Worm (Caenorhabditis elegans) whole organism, L1 larva: ENCODE measurements around the gene ins-32.
A peak's percentile ranks its signal among the peaks of the same experiment; 100 is the strongest.
"Not testable (repeated sequence)": the region's sequence is repeated elsewhere in the genome, so short reads cannot be mapped to it uniquely, and the experiment has no call there.

ENCODE experiments used
- C04F5.9 ChIP-seq: sonication (generic microtip); optimal IDR thresholded peaks from 2 replicates; lab custom pipeline; 2016; ENCODE audit warnings: missing genetic modification characterization, missing compliant biosample characterization
- C16A3.4 ChIP-seq: fragments of 150-350 bp; optimal IDR thresholded peaks from 2 replicates; lab custom pipeline; 2014; ENCODE audit warnings: missing biosample characterization, missing genetic modification characterization
- F16B12.6 ChIP-seq: fragments of 150-350 bp; optimal IDR thresholded peaks from 2 replicates; lab custom pipeline; 2014; ENCODE audit warnings: missing biosample characterization, missing genetic modification characterization
- Y116A8C.19 ChIP-seq: sonication (generic microtip); optimal IDR thresholded peaks from 2 replicates; lab custom pipeline; 2016; ENCODE audit warnings: missing compliant biosample characterization, missing genetic modification characterization, borderline replicate concordance
- alr-1 ChIP-seq: fragments of 200-800 bp; sonication (Bioruptor generic); optimal IDR thresholded peaks from 2 replicates; lab custom pipeline; 2018; ENCODE audit warnings: borderline replicate concordance, mild to moderate bottlenecking, missing genetic modification characterization, missing compliant biosample characterization
- ceh-63 ChIP-seq: fragments of 200-800 bp; sonication (Bioruptor generic); optimal IDR thresholded peaks from 2 replicates; lab custom pipeline; 2018; ENCODE audit warnings: mild to moderate bottlenecking, missing genetic modification characterization, missing compliant biosample characterization
- ceh-82 ChIP-seq, 3 experiments: fragments of 150-350 bp in 1 of 3; sonication (generic microtip) in 2 of 3; optimal IDR thresholded peaks; 2 replicates each; lab custom pipeline; 2014 to 2017; ENCODE audit warnings: missing biosample characterization in 3 of 3, missing genetic modification characterization in 3 of 3
- ces-1 ChIP-seq: fragments of 150-350 bp; optimal IDR thresholded peaks from 2 replicates; lab custom pipeline; 2014; ENCODE audit warnings: missing biosample characterization, missing genetic modification reagents, missing genetic modification characterization
- dsc-1 ChIP-seq: sonication (generic microtip); optimal IDR thresholded peaks from 2 replicates; lab custom pipeline; 2016; ENCODE audit warnings: mild to moderate bottlenecking, missing genetic modification characterization, missing compliant biosample characterization
- efl-1 ChIP-seq, 4 experiments: fragments of 150-350 bp; optimal IDR thresholded peaks in 3 of 4; peaks in 1 of 4; 1 replicate in 1 of 4; 2 replicates in 3 of 4; lab custom pipeline; 2014; ENCODE audit warnings: missing biosample characterization in 2 of 4, missing genetic modification characterization in 2 of 4, missing genetic modification reagents in 2 of 4
- egl-27 ChIP-seq, 2 experiments: fragments of 150-350 bp in 1 of 2; sonication (generic microtip); optimal IDR thresholded peaks; 3 replicates each; lab custom pipeline; 2017 to 2018; ENCODE audit warnings: missing biosample characterization in 2 of 2, missing genetic modification characterization in 2 of 2, missing genetic modification reagents in 2 of 2
- elt-3 ChIP-seq, 6 experiments: fragments of 150-350 bp in 1 of 6; sonication (generic microtip); optimal IDR thresholded peaks; 2 replicates each; lab custom pipeline; 2017 to 2018; ENCODE audit warnings: missing biosample characterization in 6 of 6, missing genetic modification characterization in 6 of 6, inconsistent platforms in 1 of 6
- ets-5 ChIP-seq: fragments of 200-800 bp; sonication (Bioruptor generic); IDR thresholded peaks from 2 replicates; pipeline ENCODE4 v1.3.6; 2022; ENCODE audit warnings: missing genetic modification characterization, missing compliant biosample characterization
- fkh-10 ChIP-seq: sonication (generic microtip); optimal IDR thresholded peaks from 2 replicates; lab custom pipeline; 2017; ENCODE audit warnings: missing biosample characterization, missing genetic modification reagents, missing genetic modification characterization
- fkh-8 ChIP-seq: sonication (generic microtip); optimal IDR thresholded peaks from 2 replicates; lab custom pipeline; 2016; ENCODE audit warnings: mild to moderate bottlenecking, missing genetic modification characterization, missing compliant biosample characterization
- hlh-17 ChIP-seq: fragments of 200-800 bp; sonication (Bioruptor generic); optimal IDR thresholded peaks from 2 replicates; lab custom pipeline; 2018; ENCODE audit warnings: missing genetic modification characterization, mild to moderate bottlenecking, missing compliant biosample characterization, moderate library complexity, borderline replicate concordance
- hpl-2 ChIP-seq: fragments of 150-350 bp; optimal IDR thresholded peaks from 2 replicates; lab custom pipeline; 2014; ENCODE audit warnings: missing biosample characterization, missing genetic modification reagents, missing genetic modification characterization
- irx-1 ChIP-seq: sonication (generic microtip); optimal IDR thresholded peaks from 2 replicates; lab custom pipeline; 2016; ENCODE audit warnings: missing genetic modification characterization, missing compliant biosample characterization
- isw-1 ChIP-seq: fragments of 200-800 bp; sonication (Bioruptor generic); IDR thresholded peaks from 2 replicates; pipeline ENCODE4 v1.3.6; 2022; ENCODE audit warnings: missing genetic modification characterization, missing compliant biosample characterization
- jun-1 ChIP-seq: fragments of 150-350 bp; optimal IDR thresholded peaks from 2 replicates; lab custom pipeline; 2014; ENCODE audit warnings: missing biosample characterization, missing genetic modification reagents, missing genetic modification characterization
- lin-13 ChIP-seq: fragments of 150-350 bp; optimal IDR thresholded peaks from 2 replicates; lab custom pipeline; 2014; ENCODE audit warnings: missing biosample characterization, missing genetic modification reagents, missing genetic modification characterization
- lsy-2 ChIP-seq, 2 experiments: fragments of 150-350 bp; optimal IDR thresholded peaks; 2 replicates each; lab custom pipeline; 2014; ENCODE audit warnings: missing biosample characterization in 2 of 2, missing genetic modification characterization in 2 of 2
- mef-2 ChIP-seq: fragments of 150-350 bp; optimal IDR thresholded peaks from 2 replicates; lab custom pipeline; 2014; ENCODE audit warnings: missing biosample characterization, missing genetic modification characterization
- nhr-11 ChIP-seq: fragments of 150-350 bp; optimal IDR thresholded peaks from 2 replicates; lab custom pipeline; 2014; ENCODE audit warnings: missing biosample characterization, missing genetic modification characterization
- nhr-19 ChIP-seq: fragments of 200-800 bp; sonication (Bioruptor generic); conservative IDR thresholded peaks from 2 replicates; pipeline ENCODE4 v1.3.6; 2022; ENCODE audit warnings: missing genetic modification characterization, missing compliant biosample characterization
- nhr-20 ChIP-seq: sonication (generic microtip); optimal IDR thresholded peaks from 2 replicates; lab custom pipeline; 2016; ENCODE audit warnings: mild to moderate bottlenecking, missing genetic modification characterization, missing compliant biosample characterization
- nhr-71 ChIP-seq: sonication (generic microtip); optimal IDR thresholded peaks from 2 replicates; lab custom pipeline; 2016; ENCODE audit warnings: mild to moderate bottlenecking, missing genetic modification characterization, moderate library complexity, missing compliant biosample characterization
- nhr-76 ChIP-seq: sonication (generic microtip); optimal IDR thresholded peaks from 2 replicates; lab custom pipeline; 2017; ENCODE audit warnings: missing biosample characterization, missing genetic modification characterization
- nhr-77 ChIP-seq: fragments of 150-350 bp; optimal IDR thresholded peaks from 2 replicates; lab custom pipeline; 2014; ENCODE audit warnings: missing biosample characterization, missing genetic modification characterization
- nhr-85 ChIP-seq: sonication (generic microtip); peaks from one replicate; lab custom pipeline; 2016; ENCODE audit warnings: missing genetic modification characterization, inconsistent platforms, missing compliant biosample characterization
- pax-3 ChIP-seq: fragments of 200-800 bp; sonication (Bioruptor generic); optimal IDR thresholded peaks from 2 replicates; lab custom pipeline; 2018; ENCODE audit warnings: mild to moderate bottlenecking, missing genetic modification characterization, moderate library complexity, missing compliant biosample characterization
- rnt-1 ChIP-seq: sonication (generic microtip); optimal IDR thresholded peaks from 2 replicates; lab custom pipeline; 2016; ENCODE audit warnings: mild to moderate bottlenecking, missing genetic modification characterization, moderate library complexity, missing compliant biosample characterization
- sptf-1 ChIP-seq: fragments of 150-350 bp; optimal IDR thresholded peaks from 2 replicates; lab custom pipeline; 2014; ENCODE audit warnings: missing biosample characterization, missing genetic modification characterization
- sup-37 ChIP-seq: fragments of 200-800 bp; sonication (Bioruptor generic); optimal IDR thresholded peaks from 2 replicates; lab custom pipeline; 2018; ENCODE audit warnings: mild to moderate bottlenecking, missing genetic modification characterization, missing compliant biosample characterization
- tbx-2 ChIP-seq: sonication (generic microtip); optimal IDR thresholded peaks from 2 replicates; lab custom pipeline; 2016; ENCODE audit warnings: missing genetic modification characterization, missing compliant biosample characterization
- unc-30 ChIP-seq: sonication (generic microtip); optimal IDR thresholded peaks from 2 replicates; lab custom pipeline; 2017; ENCODE audit warnings: missing biosample characterization, missing genetic modification characterization
- zag-1 ChIP-seq: fragments of 150-350 bp; optimal IDR thresholded peaks from 2 replicates; lab custom pipeline; 2014; ENCODE audit warnings: missing biosample characterization, missing genetic modification characterization

The ins-32 gene

ce11 chrII:3773130-3773529 lies 30.0 kb downstream of the ins-32 start, which contains the start of gene T24E12.10:
Gene T24E12.10, minus strand, starts transcription at chrII:3773230.
- TF ChIP-seq F16B12.6 (tag; lab: Kevin White, UChicago) (no peak), jun-1 (tag; lab: Kevin White, UChicago) (no peak), unc-30 (tag; lab: Kevin White, UChicago) (no peak), elt-3 (tag; optimal IDR thresholded peaks at IDR 0.05; lab: Kevin White, UChicago) (no peak), nhr-85 (no peak), isw-1 (no peak), efl-1 (optimal IDR thresholded peaks at IDR 0.05; lab: Kevin White, UChicago) (no peak), efl-1 (GFP tag; optimal IDR thresholded peaks at IDR 0.05 in 1 of 2; lab: Kevin White, UChicago) (peak in 1 of 2 experiments; percentile 15), nhr-77 (tag; lab: Kevin White, UChicago) (no peak)
- TF ChIP-seq, all 84 proteins: peak for 1

DNA sequence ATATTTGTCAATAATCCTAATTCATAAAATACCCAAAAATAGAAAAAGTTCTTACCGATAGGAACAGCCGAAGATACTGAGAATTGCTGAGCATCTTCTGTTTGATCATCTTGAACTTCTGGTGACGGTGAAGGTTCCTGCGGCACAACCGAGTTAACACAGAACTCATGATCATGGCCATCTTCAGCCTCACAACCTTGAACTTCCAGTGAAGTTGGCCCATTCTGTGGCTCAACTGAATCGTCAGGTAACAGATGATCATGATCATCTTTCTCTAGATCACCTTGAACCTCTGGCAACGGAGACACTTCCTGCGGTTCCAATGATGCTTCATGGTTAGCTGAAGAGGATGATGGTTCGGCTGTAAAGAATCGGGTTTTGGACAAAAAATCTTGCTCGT lies 31.5 kb downstream of the ins-32 start:
- TF ChIP-seq nhr-76 (tag; lab: Kevin White, UChicago) (no peak), mef-2 (no peak), rnt-1 (tag; lab: Kevin White, UChicago) (no peak), lin-13 (GFP tag; lab: Kevin White, UChicago) (no peak), nhr-20 (tag; lab: Kevin White, UChicago) (no peak), ceh-63 (GFP tag; lab: Kevin White, UChicago) (no peak), sup-37 (GFP tag; lab: Kevin White, UChicago) (no peak), fkh-10 (GFP tag; lab: Kevin White, UChicago) (no peak), unc-30 (tag; lab: Kevin White, UChicago) (no peak)

DNA sequence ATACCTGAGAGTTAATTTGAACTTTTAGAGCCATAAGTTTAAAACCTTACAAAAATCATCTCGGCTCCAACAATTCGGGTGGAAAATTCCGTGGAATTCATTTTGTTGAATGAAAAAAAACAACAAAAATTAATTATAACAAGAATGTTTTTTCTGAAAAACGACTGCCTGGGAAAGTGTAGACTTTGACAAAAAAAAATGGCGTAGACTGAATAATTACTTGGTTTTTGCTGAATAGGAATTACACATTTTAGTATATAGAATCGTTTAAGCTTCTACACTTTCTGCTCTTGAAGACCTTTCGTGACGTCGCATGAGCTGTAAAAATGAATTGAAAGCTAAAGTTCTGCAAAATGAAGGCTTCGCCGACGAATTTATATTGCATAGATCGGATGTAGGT lies 38.6 kb downstream of the ins-32 start, which contains the start of gene srx-112:
srx-112 (minus strand) TSS at position 101 of the 400 bp plus-strand sequence.
- TF ChIP-seq F16B12.6 (tag; lab: Kevin White, UChicago): no peak
- no peak for TF ChIP-seq tbx-2 (tag; lab: Kevin White, UChicago)
- TF ChIP-seq nhr-11: no peak
- TF ChIP-seq pax-3 (tag; lab: Kevin White, UChicago): no peak
- TF ChIP-seq nhr-19 (GFP tag; lab: Robert Waterston, UW): no peak
- TF ChIP-seq C04F5.9 (tag; lab: Kevin White, UChicago): no peak
- no peak for TF ChIP-seq efl-1 (optimal IDR thresholded peaks at IDR 0.05; lab: Kevin White, UChicago)
- no peak for TF ChIP-seq efl-1 (GFP tag; optimal IDR thresholded peaks at IDR 0.05 in 1 of 2; lab: Kevin White, UChicago)

ce11 chrII:3761599-3761998 lies 41.5 kb downstream of the ins-32 start, which contains the start of gene T24E12.6:
Gene T24E12.6, minus strand, starts transcription at chrII:3761699.
- TF ChIP-seq ceh-63 (GFP tag; lab: Kevin White, UChicago); C16A3.4 (tag; lab: Kevin White, UChicago); lsy-2 (tag; optimal IDR thresholded peaks at IDR 0.05; lab: Kevin White, UChicago): not testable (repeated sequence)

ce11 chrII:3759010-3759409 lies 44.1 kb downstream of the ins-32 start, which contains the start of gene T24E12.12:
Gene T24E12.12, plus strand, starts transcription at chrII:3759290.
- TF ChIP-seq fkh-8 (tag; lab: Kevin White, UChicago) (peak; percentile 55), egl-27 (tag; optimal IDR thresholded peaks at IDR 0.05; lab: Kevin White, UChicago) (no peak), nhr-71 (tag; lab: Kevin White, UChicago) (peak; percentile 52)

DNA sequence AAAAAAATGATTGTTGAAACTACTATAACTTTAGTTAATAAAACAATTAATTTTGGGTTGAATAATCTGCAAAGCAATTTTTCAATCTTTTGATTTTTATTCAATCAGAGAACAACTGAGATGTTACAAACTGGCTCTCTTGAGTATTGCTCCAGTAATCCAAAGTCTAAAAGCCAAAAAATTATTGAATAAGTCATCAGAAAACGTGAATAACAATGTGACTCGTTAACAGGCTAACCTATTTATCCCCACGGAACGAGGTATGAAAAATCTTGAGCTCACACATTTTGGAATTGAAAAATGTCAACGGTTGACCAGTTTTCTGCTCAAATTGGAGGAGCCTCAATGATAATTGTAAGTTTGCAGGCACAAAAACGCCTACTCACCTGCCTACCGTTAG lies 45.6 kb downstream of the ins-32 start, which contains the start of gene srx-111:
srx-111 (plus strand) TSS at position 301 of the 400 bp plus-strand sequence.
- TF ChIP-seq hlh-17 (GFP tag; lab: Kevin White, UChicago) (no peak), dsc-1 (no peak), hpl-2 (GFP tag; lab: Kevin White, UChicago) (no peak), zag-1 (tag; lab: Kevin White, UChicago) (no peak), ceh-63 (GFP tag; lab: Kevin White, UChicago) (no peak), Y116A8C.19 (tag; lab: Kevin White, UChicago) (no peak), irx-1 (tag; lab: Kevin White, UChicago) (no peak), alr-1 (tag; lab: Kevin White, UChicago) (no peak), sptf-1 (tag; lab: Kevin White, UChicago) (no peak), nhr-71 (tag; lab: Kevin White, UChicago) (no peak), ets-5 (GFP tag; lab: Robert Waterston, UW) (no peak), tbx-2 (tag; lab: Kevin White, UChicago) (no peak), ceh-82 (tag; optimal IDR thresholded peaks at IDR 0.05; lab: Kevin White, UChicago) (no peak), ces-1 (no peak), jun-1 (tag; lab: Kevin White, UChicago) (no peak)
